Fruit fly (Drosophila melanogaster) whole organism, embryonic: ENCODE data around the gene CG8236.

ENCODE experiments used
- C15 ChIP-seq: fragments of 200-800 bp; sonication (Bioruptor generic); IDR thresholded peaks from 3 replicates; pipeline ENCODE4 v1.3.6; 2022; ENCODE audit warnings: missing biosample characterization, missing genetic modification characterization
- CG10209 ChIP-seq: fragments of 200-800 bp; sonication (Bioruptor generic); optimal IDR thresholded peaks from 3 replicates; lab custom pipeline; 2017; ENCODE audit warnings: missing biosample characterization, mild to moderate bottlenecking, missing genetic modification characterization, missing genetic modification reagents
- CG10366 ChIP-seq: fragments of 200-800 bp; sonication (Bioruptor generic); IDR thresholded peaks from 2 replicates; pipeline ENCODE4 v1.3.6; 2022; ENCODE audit warnings: missing biosample characterization, missing genetic modification characterization
- CG11085 ChIP-seq: fragments of 200-800 bp; sonication (Bioruptor generic); IDR thresholded peaks from 2 replicates; pipeline ENCODE4 v1.3.6; 2022; ENCODE audit warnings: missing biosample characterization, missing genetic modification characterization
- CG12071 ChIP-seq: fragments of 200-800 bp; sonication (Bioruptor generic); optimal IDR thresholded peaks from 3 replicates; lab custom pipeline; 2018; ENCODE audit warnings: missing biosample characterization, mild to moderate bottlenecking, missing genetic modification characterization
- CG12299 ChIP-seq: fragments of 200-800 bp; sonication (Bioruptor generic); optimal IDR thresholded peaks from 2 replicates; lab custom pipeline; 2018; ENCODE audit warnings: missing biosample characterization, mild to moderate bottlenecking, missing genetic modification characterization
- CG14667 ChIP-seq: fragments of 200-800 bp; sonication (Bioruptor generic); IDR thresholded peaks from 2 replicates; pipeline ENCODE4 v1.3.6; 2022; ENCODE audit warnings: missing biosample characterization, missing genetic modification characterization
- CG14965 ChIP-seq: fragments of 200-800 bp; sonication (Bioruptor generic); optimal IDR thresholded peaks from 2 replicates; lab custom pipeline; 2016; ENCODE audit warnings: missing biosample characterization, missing genetic modification characterization, borderline replicate concordance
- CG16863 ChIP-seq: fragments of 200-800 bp; sonication (Bioruptor generic); optimal IDR thresholded peaks from 3 replicates; lab custom pipeline; 2016; ENCODE audit warnings: missing biosample characterization, missing genetic modification characterization
- CG17829 ChIP-seq: fragments of 200-800 bp; optimal IDR thresholded peaks from 2 replicates; lab custom pipeline; 2019; ENCODE audit warnings: missing biosample characterization, mild to moderate bottlenecking, missing genetic modification characterization, moderate library complexity
- CG1792 ChIP-seq: fragments of 200-800 bp; sonication (Bioruptor generic); optimal IDR thresholded peaks from 2 replicates; lab custom pipeline; 2016; ENCODE audit warnings: missing biosample characterization, missing genetic modification characterization
- CG18011 ChIP-seq: fragments of 200-800 bp; sonication (Bioruptor generic); optimal IDR thresholded peaks from 2 replicates; lab custom pipeline; 2017; ENCODE audit warnings: missing biosample characterization, missing genetic modification characterization, mild to moderate bottlenecking, moderate library complexity, missing genotype
- CG2889 ChIP-seq: fragments of 200-800 bp; sonication (Bioruptor generic); IDR thresholded peaks from 3 replicates; pipeline ENCODE4 v1.3.6; 2022; ENCODE audit warnings: missing biosample characterization, missing genetic modification characterization
- CG42726 ChIP-seq: fragments of 200-800 bp; sonication (Bioruptor generic); IDR thresholded peaks from 2 replicates; pipeline ENCODE4 v1.3.6; 2022; ENCODE audit warnings: missing biosample characterization, missing genetic modification characterization; ENCODE audit not compliant: partially characterized antibody
- CG4854 ChIP-seq: fragments of 200-800 bp; sonication (Bioruptor generic); optimal IDR thresholded peaks from 2 replicates; lab custom pipeline; 2016; ENCODE audit warnings: missing biosample characterization, missing genetic modification characterization, inconsistent platforms
- CG6272 ChIP-seq: fragments of 200-800 bp; sonication (Bioruptor generic); IDR thresholded peaks from 2 replicates; pipeline ENCODE4 v1.3.6; 2022; ENCODE audit warnings: missing biosample characterization, missing genetic modification characterization
- CG6683 ChIP-seq: fragments of 200-800 bp; sonication (Bioruptor generic); optimal IDR thresholded peaks from 2 replicates; lab custom pipeline; 2017; ENCODE audit warnings: missing biosample characterization, mild to moderate bottlenecking, missing genetic modification characterization, missing genetic modification reagents
- CG8944 ChIP-seq: fragments of 200-800 bp; sonication (Bioruptor generic); optimal IDR thresholded peaks from 3 replicates; lab custom pipeline; 2016; ENCODE audit warnings: missing biosample characterization, missing genetic modification characterization
- Dad ChIP-seq: fragments of 200-800 bp; sonication (Bioruptor generic); optimal IDR thresholded peaks from 3 replicates; lab custom pipeline; 2016; ENCODE audit warnings: missing biosample characterization, missing genetic modification characterization
- Dfd ChIP-seq, 2 experiments: fragments of >200 bp; optimal IDR thresholded peaks; 2 replicates each; lab custom pipeline; 2017; ENCODE audit warnings: missing biosample characterization in 2 of 2, missing genetic modification characterization in 2 of 2
- Dp ChIP-seq: fragments of 200-800 bp; sonication (Bioruptor generic); optimal IDR thresholded peaks from 2 replicates; lab custom pipeline; 2018; ENCODE audit warnings: missing biosample characterization, mild to moderate bottlenecking, missing genetic modification characterization, moderate library complexity
- Ets97D ChIP-seq: fragments of 200-800 bp; sonication (Bioruptor generic); optimal IDR thresholded peaks from 3 replicates; lab custom pipeline; 2016; ENCODE audit warnings: missing biosample characterization, missing genetic modification characterization
- Gsc ChIP-seq: fragments of 200-800 bp; sonication (Bioruptor generic); IDR thresholded peaks from 2 replicates; pipeline ENCODE4 v1.3.6; 2022; ENCODE audit warnings: missing biosample characterization, missing genetic modification characterization
- Gug ChIP-seq: fragments of 200-800 bp; sonication (Bioruptor generic); IDR thresholded peaks from 4 replicates; pipeline ENCODE4 v1.3.6; 2022; ENCODE audit warnings: missing biosample characterization, missing genetic modification characterization
- Hmx ChIP-seq: fragments of 200-800 bp; sonication (Bioruptor generic); optimal IDR thresholded peaks from 2 replicates; lab custom pipeline; 2016; ENCODE audit warnings: missing biosample characterization, missing genetic modification characterization
- Kr ChIP-seq: fragments of 200-800 bp; sonication (Bioruptor generic); optimal IDR thresholded peaks from 2 replicates; lab custom pipeline; 2017; ENCODE audit warnings: missing biosample characterization, mild to moderate bottlenecking, missing genetic modification characterization
- Lim3 ChIP-seq: fragments of 200-800 bp; sonication (Bioruptor generic); IDR thresholded peaks from 2 replicates; pipeline ENCODE4 v1.3.6; 2022; ENCODE audit warnings: missing biosample characterization, missing genetic modification characterization
- Rx ChIP-seq: fragments of 200-800 bp; sonication (Bioruptor generic); IDR thresholded peaks from 2 replicates; pipeline ENCODE4 v1.3.6; 2022; ENCODE audit warnings: missing biosample characterization, missing genetic modification characterization
- TFAM ChIP-seq: fragments of 200-800 bp; sonication (Bioruptor generic); optimal IDR thresholded peaks from 2 replicates; lab custom pipeline; 2017; ENCODE audit warnings: missing biosample characterization, missing genetic modification characterization, inconsistent platforms
- ab ChIP-seq: fragments of 200-800 bp; sonication (Bioruptor generic); optimal IDR thresholded peaks from 2 replicates; lab custom pipeline; 2016; ENCODE audit warnings: missing biosample characterization, missing genetic modification characterization
- bab2 ChIP-seq: fragments of 200-800 bp; sonication (Bioruptor generic); optimal IDR thresholded peaks from 2 replicates; lab custom pipeline; 2016; ENCODE audit warnings: missing biosample characterization, missing genetic modification characterization
- bcd ChIP-seq: fragments of 200-800 bp; sonication (Bioruptor generic); optimal IDR thresholded peaks from 2 replicates; lab custom pipeline; 2017; ENCODE audit warnings: missing biosample characterization, mild to moderate bottlenecking, missing genetic modification characterization
- da ChIP-seq: fragments of 200-800 bp; sonication (Bioruptor generic); optimal IDR thresholded peaks from 2 replicates; lab custom pipeline; 2016; ENCODE audit warnings: missing biosample characterization, missing genetic modification characterization
- dmrt11E ChIP-seq: fragments of 200-800 bp; sonication (Bioruptor generic); optimal IDR thresholded peaks from 3 replicates; lab custom pipeline; 2018; ENCODE audit warnings: missing biosample characterization, mild to moderate bottlenecking, missing genetic modification characterization, moderate library complexity
- dpn ChIP-seq, 2 experiments: fragments of 200-800 bp; sonication (Bioruptor generic); optimal IDR thresholded peaks; 3 replicates each; lab custom pipeline; 2016; ENCODE audit warnings: missing biosample characterization in 2 of 2, missing genetic modification characterization in 2 of 2
- eve ChIP-seq, 2 experiments: fragments of >200 bp; optimal IDR thresholded peaks; 2 replicates each; lab custom pipeline; 2017; ENCODE audit warnings: missing biosample characterization in 2 of 2, missing genetic modification characterization in 2 of 2
- kay ChIP-seq: fragments of 200-800 bp; sonication (Bioruptor generic); optimal IDR thresholded peaks from 2 replicates; lab custom pipeline; 2016; ENCODE audit warnings: missing biosample characterization, missing genetic modification characterization
- ken ChIP-seq: fragments of 200-800 bp; sonication (Bioruptor generic); IDR thresholded peaks from 3 replicates; pipeline ENCODE4 v1.3.6; 2022; ENCODE audit warnings: missing biosample characterization, missing genetic modification characterization
- lmd ChIP-seq: fragments of 200-800 bp; sonication (Bioruptor generic); IDR thresholded peaks from 2 replicates; pipeline ENCODE4 v1.3.6; 2022; ENCODE audit warnings: missing biosample characterization, missing genetic modification characterization
- mirr ChIP-seq: fragments of 200-800 bp; sonication (Bioruptor generic); optimal IDR thresholded peaks from 3 replicates; lab custom pipeline; 2018; ENCODE audit warnings: missing biosample characterization, mild to moderate bottlenecking, missing genetic modification characterization
- org-1 ChIP-seq: fragments of 200-800 bp; sonication (Bioruptor generic); optimal IDR thresholded peaks from 2 replicates; lab custom pipeline; 2017; ENCODE audit warnings: missing biosample characterization, missing genetic modification characterization
- phol ChIP-seq: fragments of 200-800 bp; sonication (Bioruptor generic); optimal IDR thresholded peaks from 3 replicates; lab custom pipeline; 2018; ENCODE audit warnings: missing biosample characterization, mild to moderate bottlenecking, missing genetic modification characterization, moderate library complexity
- prd ChIP-seq, 3 experiments: fragments of >200 bp in 2 of 3; fragments of 200-800 bp in 1 of 3; sonication (Bioruptor generic) in 1 of 3; optimal IDR thresholded peaks in 2 of 3; IDR thresholded peaks in 1 of 3; 2 replicates in 2 of 3; 3 replicates in 1 of 3; pipeline versions ENCODE4 v1.3.6 to Lab custom; 2017 to 2022; ENCODE audit warnings: missing biosample characterization in 1 of 3, missing genetic modification characterization in 1 of 3
- psq ChIP-seq: fragments of 200-800 bp; sonication (Bioruptor generic); optimal IDR thresholded peaks from 2 replicates; lab custom pipeline; 2017; ENCODE audit warnings: missing biosample characterization, missing genetic modification characterization
- schlank ChIP-seq: fragments of 200-800 bp; sonication (Bioruptor generic); optimal IDR thresholded peaks from 2 replicates; lab custom pipeline; 2018; ENCODE audit warnings: missing biosample characterization, mild to moderate bottlenecking, missing genetic modification characterization
- sima ChIP-seq: fragments of 200-800 bp; sonication (Bioruptor generic); optimal IDR thresholded peaks from 2 replicates; lab custom pipeline; 2016; ENCODE audit warnings: missing biosample characterization, missing genetic modification characterization
- stwl ChIP-seq: fragments of 200-800 bp; sonication (Bioruptor generic); optimal IDR thresholded peaks from 3 replicates; lab custom pipeline; 2018; ENCODE audit warnings: missing biosample characterization, mild to moderate bottlenecking, missing genetic modification characterization, moderate library complexity
- tin ChIP-seq: fragments of 200-800 bp; sonication (Bioruptor generic); optimal IDR thresholded peaks from 3 replicates; lab custom pipeline; 2016; ENCODE audit warnings: missing biosample characterization, missing genetic modification characterization
- trem ChIP-seq: fragments of 200-800 bp; optimal IDR thresholded peaks from 3 replicates; lab custom pipeline; 2019; ENCODE audit warnings: missing biosample characterization, mild to moderate bottlenecking, missing genetic modification characterization, moderate library complexity
- tup ChIP-seq: fragments of 200-800 bp; sonication (Bioruptor generic); optimal IDR thresholded peaks from 2 replicates; lab custom pipeline; 2016; ENCODE audit warnings: missing biosample characterization, mild to moderate bottlenecking, missing genetic modification characterization, moderate library complexity
- unc-4 ChIP-seq: fragments of 200-800 bp; sonication (Bioruptor generic); IDR thresholded peaks from 2 replicates; pipeline ENCODE4 v1.3.6; 2022; ENCODE audit warnings: missing biosample characterization, missing genetic modification characterization; ENCODE audit not compliant: partially characterized antibody

Gene CG8236

DNA sequence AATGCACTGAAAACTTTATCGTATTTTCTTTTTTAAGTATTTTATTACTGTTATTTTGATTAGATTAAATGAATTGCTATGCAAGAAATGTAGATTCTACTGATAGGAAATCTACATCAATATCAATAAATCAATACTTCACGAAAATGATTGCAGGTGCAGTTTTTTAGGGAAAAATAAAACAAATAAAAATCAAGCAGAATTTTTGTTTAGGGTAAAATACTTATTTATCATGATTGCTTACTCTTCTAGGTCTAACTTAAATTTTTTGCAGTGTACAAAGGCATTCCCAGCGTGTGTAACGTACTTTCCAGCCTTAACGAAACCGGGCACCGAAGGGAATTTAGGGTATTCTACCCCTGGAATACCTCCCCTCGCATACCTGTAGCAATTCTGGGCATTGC lies 39.3 kb downstream of the CG8236 start:
- TF ChIP-seq ken (GFP tag; lab: Robert Waterston, UW) (no peak), prd (optimal IDR thresholded peaks at IDR 0.05; lab: Kevin White, UChicago) (no peak), prd (GFP tag; IDR thresholded peaks at IDR 0.05; lab: Robert Waterston, UW) (peak; percentile 87), eve (GFP tag; optimal IDR thresholded peaks at IDR 0.05; lab: Kevin White, UChicago) (peak in 1 of 2 experiments; percentile 71), CG8944 (GFP tag; lab: Kevin White, UChicago) (peak; percentile 54), CG10366 (GFP tag; lab: Robert Waterston, UW) (no peak), tup (GFP tag; lab: Kevin White, UChicago) (peak; percentile 18), Gug (GFP tag; lab: Robert Waterston, UW) (no peak), Lim3 (GFP tag; lab: Robert Waterston, UW) (no peak), kay (GFP tag; lab: Kevin White, UChicago) (peak; percentile 53), mirr (GFP tag; lab: Kevin White, UChicago) (no peak), schlank (tag; lab: Kevin White, UChicago) (no peak), CG11085 (GFP tag; lab: Robert Waterston, UW) (no peak), CG42726 (GFP tag; lab: Robert Waterston, UW) (no peak), Ets97D (GFP tag; lab: Kevin White, UChicago) (no peak), CG14965 (no peak), CG16863 (GFP tag; lab: Kevin White, UChicago) (peak; percentile 61), CG6683 (GFP tag; lab: Kevin White, UChicago) (no peak), CG12299 (tag; lab: Kevin White, UChicago) (peak; percentile 42), Dfd (GFP tag; optimal IDR thresholded peaks at IDR 0.05; lab: Kevin White, UChicago) (no peak), unc-4 (no peak), dmrt11E (tag; lab: Kevin White, UChicago) (peak; percentile 97), bab2 (GFP tag; lab: Kevin White, UChicago) (peak; percentile 48), lmd (peak; percentile 27; the same call in 1 of the 2 replicates), CG4854 (peak; percentile 41), phol (tag; lab: Kevin White, UChicago) (peak; percentile 89), Rx (GFP tag; lab: Robert Waterston, UW) (no peak), CG2889 (GFP tag; lab: Robert Waterston, UW) (no peak), CG6272 (GFP tag; lab: Robert Waterston, UW) (peak; percentile 27; the same call in 1 of the 2 replicates), stwl (tag; lab: Kevin White, UChicago) (peak; percentile 61), ab (GFP tag; lab: Kevin White, UChicago) (no peak), sima (GFP tag; lab: Kevin White, UChicago) (no peak), CG1792 (GFP tag; lab: Kevin White, UChicago) (no peak), Hmx (GFP tag; lab: Kevin White, UChicago) (peak; percentile 11), CG10209 (GFP tag; lab: Kevin White, UChicago) (peak; percentile 68), CG18011 (no peak), da (GFP tag; lab: Kevin White, UChicago) (peak; percentile 74), Dp (GFP tag; lab: Kevin White, UChicago) (no peak), trem (peak; percentile 91), CG14667 (GFP tag; lab: Robert Waterston, UW) (no peak), C15 (GFP tag; lab: Robert Waterston, UW) (no peak), CG12071 (GFP tag; lab: Kevin White, UChicago) (no peak), Kr (GFP tag; lab: Kevin White, UChicago) (peak; percentile 61), tin (GFP tag; lab: Kevin White, UChicago) (peak; percentile 66), Dad (GFP tag; lab: Kevin White, UChicago) (no peak), TFAM (GFP tag; lab: Kevin White, UChicago) (peak; percentile 1), psq (GFP tag; lab: Kevin White, UChicago) (no peak), Gsc (GFP tag; lab: Robert Waterston, UW) (no peak), CG17829 (peak; percentile 94), bcd (GFP tag; lab: Kevin White, UChicago) (peak; percentile 42), org-1 (GFP tag; lab: Kevin White, UChicago) (peak; percentile 51), dpn (GFP tag; optimal IDR thresholded peaks at IDR 0.05; lab: Kevin White, UChicago) (peak; percentile 48 to 56)
